Fruit fly (Drosophila melanogaster) Kc167 (cell line): Measurements from ENCODE around the gene CG31493.

Source experiments
- Myc ChIP-seq: fragments of >200 bp; optimal IDR thresholded peaks from 2 replicates; lab custom pipeline; 2017; ENCODE audit warnings: missing external identifiers
- Sin3A ChIP-seq: fragments of >200 bp; optimal IDR thresholded peaks from 2 replicates; lab custom pipeline; 2018; ENCODE audit warnings: missing external identifiers
- h ChIP-seq: fragments of >200 bp; optimal IDR thresholded peaks from 3 replicates; lab custom pipeline; 2018; ENCODE audit warnings: missing external identifiers
- insv ChIP-seq: fragments of >200 bp; optimal IDR thresholded peaks from 3 replicates; lab custom pipeline; 2018; ENCODE audit warnings: missing external identifiers
- psq ChIP-seq: fragments of >200 bp; optimal IDR thresholded peaks from 2 replicates; lab custom pipeline; 2017; ENCODE audit warnings: missing external identifiers
- ttk ChIP-seq: sonication (Bioruptor generic); optimal IDR thresholded peaks from 2 replicates; lab custom pipeline; 2017; ENCODE audit warnings: missing external identifiers

The CG31493 gene

dm6 chr3R:7131260-7131659, at the start of gene CG31493:
Gene CG31493 (plus strand): TSS chr3R:7131560.
- TF ChIP-seq Sin3A (lab: Kevin White, UChicago) (no peak), h (lab: Kevin White, UChicago) (no peak), insv (lab: Kevin White, UChicago) (no peak), Myc (lab: Kevin White, UChicago) (no peak), psq (no peak), ttk (lab: Kevin White, UChicago) (no peak)

dm6 chr3R:7081972-7082371, 49.4 kb upstream of the CG31493 start, which contains the start of gene Dpck:
Gene Dpck (plus strand): TSS chr3R:7082182.
- TF ChIP-seq h (lab: Kevin White, UChicago) (no peak), insv (lab: Kevin White, UChicago) (no peak), Myc (lab: Kevin White, UChicago) (no peak), psq (no peak), ttk (lab: Kevin White, UChicago) (no peak), Sin3A (lab: Kevin White, UChicago) (no peak)

- TF ChIP-seq insv (lab: Kevin White, UChicago) (no peak), h (lab: Kevin White, UChicago) (no peak), Myc (lab: Kevin White, UChicago) (no peak), Sin3A (lab: Kevin White, UChicago) (no peak), ttk (lab: Kevin White, UChicago) (no peak), psq (no peak)
Measured at dm6 chr3R:7083750-7084149, 47.6 kb upstream of the CG31493 start.

dm6 chr3R:7085455-7085854, 45.9 kb upstream of the CG31493 start:
- no peak for TF ChIP-seq insv (lab: Kevin White, UChicago)
- TF ChIP-seq Myc (lab: Kevin White, UChicago), result no peak
- no peak for TF ChIP-seq ttk (lab: Kevin White, UChicago)
- TF ChIP-seq psq, result no peak
- no peak for TF ChIP-seq h (lab: Kevin White, UChicago)
- TF ChIP-seq Sin3A (lab: Kevin White, UChicago), result no peak

- TF ChIP-seq Sin3A (lab: Kevin White, UChicago) (no peak), Myc (lab: Kevin White, UChicago) (no peak), h (lab: Kevin White, UChicago) (no peak), insv (lab: Kevin White, UChicago) (no peak), psq (no peak), ttk (lab: Kevin White, UChicago) (no peak)
Measured at dm6 chr3R:7085983-7086376, 45.4 kb upstream of the CG31493 start, which contains the start of gene Tailor. Gene Tailor (minus strand): TSS chr3R:7086083.

dm6 chr3R:7086377-7087200, 44.8 kb upstream of the CG31493 start, which contains the start of gene alphaTub84B:
Gene alphaTub84B (plus strand): TSS chr3R:7086599.
- TF ChIP-seq h (lab: Kevin White, UChicago), result no peak
- no peak for TF ChIP-seq Sin3A (lab: Kevin White, UChicago)
- TF ChIP-seq ttk (lab: Kevin White, UChicago), result no peak
- TF ChIP-seq psq, result no peak
- no peak for TF ChIP-seq insv (lab: Kevin White, UChicago)
- TF ChIP-seq Myc (lab: Kevin White, UChicago), result no peak

- TF ChIP-seq Myc (lab: Kevin White, UChicago) (no peak), ttk (lab: Kevin White, UChicago) (no peak), h (lab: Kevin White, UChicago) (no peak), insv (lab: Kevin White, UChicago) (no peak), psq (no peak), Sin3A (lab: Kevin White, UChicago) (no peak)
Measured at dm6 chr3R:7087201-7087505, 44.2 kb upstream of the CG31493 start.

- TF ChIP-seq insv (lab: Kevin White, UChicago) (no peak), Sin3A (lab: Kevin White, UChicago) (no peak), h (lab: Kevin White, UChicago) (no peak), ttk (lab: Kevin White, UChicago) (no peak), Myc (lab: Kevin White, UChicago) (no peak), psq (no peak)
Measured at dm6 chr3R:7087904-7088303, 43.5 kb upstream of the CG31493 start.

- TF ChIP-seq insv (lab: Kevin White, UChicago) (no peak), psq (no peak), ttk (lab: Kevin White, UChicago) (no peak), h (lab: Kevin White, UChicago) (no peak), Sin3A (lab: Kevin White, UChicago) (no peak)
Measured at dm6 chr3R:7088837-7089361, 42.5 kb upstream of the CG31493 start.

dm6 chr3R:7089522-7090336, 41.6 kb upstream of the CG31493 start:
- no peak for TF ChIP-seq psq
- no peak for TF ChIP-seq h (lab: Kevin White, UChicago)
- TF ChIP-seq ttk (lab: Kevin White, UChicago), result no peak
- no peak for TF ChIP-seq insv (lab: Kevin White, UChicago)
- no peak for TF ChIP-seq Myc (lab: Kevin White, UChicago)
- TF ChIP-seq Sin3A (lab: Kevin White, UChicago), result no peak

dm6 chr3R:7090337-7090830, 41.0 kb upstream of the CG31493 start:
- TF ChIP-seq Sin3A (lab: Kevin White, UChicago) (no peak), Myc (lab: Kevin White, UChicago) (no peak)
